Fruit fly (Drosophila melanogaster): ENCODE results near the gene obst-G.

- TF ChIP-seq CG14655 (GFP tag; optimal IDR thresholded peaks at IDR 0.05): no peak
- TF ChIP-seq CG34367 (tag; optimal IDR thresholded peaks at IDR 0.05): no peak
- TF ChIP-seq Pif1B (GFP tag; optimal IDR thresholded peaks at IDR 0.05): no peak
- no peak for TF ChIP-seq EcR (GFP tag; optimal IDR thresholded peaks at IDR 0.05)
Observed at dm6 chr3L:11947357-11947756, 5.8 kb downstream of the obst-G start, which contains the start of gene CG7252.

Data from whole organism, pupa.